Worm (Caenorhabditis elegans) whole organism, dauer: Measurements from ENCODE around the gene F13B12.6.

Experiments
- unc-62 ChIP-seq: sonication (generic microtip); optimal IDR thresholded peaks from 2 replicates; lab custom pipeline; 2017; ENCODE audit warnings: missing biosample characterization, missing genetic modification reagents, missing genetic modification characterization

Gene F13B12.6

DNA sequence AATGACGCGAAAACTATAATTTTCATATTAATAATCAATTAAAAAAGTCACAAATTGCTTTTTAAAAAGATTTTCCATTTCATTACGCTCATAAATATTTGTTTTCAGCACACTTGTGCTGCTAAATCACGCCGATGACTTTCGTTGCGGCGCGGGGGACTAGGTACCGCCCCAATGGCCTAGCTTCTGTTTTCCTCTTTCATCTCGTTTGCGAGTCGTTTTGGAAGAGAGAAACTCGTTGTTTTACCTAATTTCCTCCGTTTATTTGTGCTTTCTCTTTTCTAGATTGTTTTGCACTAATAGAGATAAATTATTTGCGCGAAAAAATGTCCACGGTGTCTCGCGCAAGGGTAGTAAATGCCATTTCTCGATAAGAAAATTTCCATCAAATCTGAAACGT lies 36.6 kb downstream of the F13B12.6 start:
- no peak for TF ChIP-seq unc-62 (GFP tag; lab: Kevin White, UChicago)

ce11 chrIV:10380626-10381025 lies 37.1 kb downstream of the F13B12.6 start:
- no peak for TF ChIP-seq unc-62 (GFP tag; lab: Kevin White, UChicago)

DNA sequence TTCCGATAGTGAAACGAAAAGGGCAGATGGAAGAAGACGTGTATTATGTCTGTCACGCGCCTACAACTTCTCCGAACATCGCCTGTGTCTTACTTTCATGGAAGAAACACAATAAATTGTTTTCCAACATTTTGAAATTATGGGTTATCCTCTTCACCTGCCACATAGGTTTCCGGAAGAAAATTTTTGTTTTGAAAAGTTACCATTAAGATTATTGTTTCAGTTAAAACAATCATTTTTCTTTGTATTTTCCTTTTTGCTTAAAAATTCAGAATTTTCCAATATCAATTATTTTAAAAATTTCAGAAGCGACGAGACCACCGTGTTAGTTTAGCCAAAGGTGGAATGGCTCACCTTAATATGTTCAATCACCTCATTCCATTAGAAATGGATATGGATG lies 43.1 kb downstream of the F13B12.6 start, which contains the start of gene mask-1:
Gene mask-1, plus strand, starts transcription at position 301 of the 400 bp plus-strand sequence.
- no peak for TF ChIP-seq unc-62 (GFP tag; lab: Kevin White, UChicago)

DNA sequence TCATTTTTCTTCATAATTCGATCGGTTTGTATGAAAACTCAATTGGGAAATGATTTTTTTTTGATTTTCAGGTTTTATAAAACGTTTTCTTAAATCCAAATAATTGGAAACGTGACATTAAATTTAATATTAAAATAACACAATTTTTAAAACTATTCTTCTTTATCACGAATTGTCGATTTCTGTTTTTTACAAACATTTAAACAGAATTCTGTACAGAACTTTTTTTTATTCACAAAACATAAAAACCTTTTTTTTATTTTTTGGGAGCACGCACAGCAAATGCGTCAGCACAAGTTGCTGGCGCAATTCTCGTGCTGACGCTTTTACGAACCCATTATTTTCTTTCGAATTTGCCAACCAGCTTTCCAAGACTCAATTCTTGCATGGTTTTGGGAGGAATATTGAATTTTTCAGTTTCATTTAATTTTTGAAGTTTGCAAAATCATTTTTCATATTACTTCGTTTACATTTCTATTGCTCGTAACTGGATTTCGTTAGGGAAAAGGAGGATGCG lies 43.9 kb downstream of the F13B12.6 start, which contains the start of gene mpz-5:
Gene mpz-5, minus strand, starts transcription at position 51 of the 517 bp plus-strand sequence.
- TF ChIP-seq unc-62 (GFP tag; lab: Kevin White, UChicago) = no peak

- no peak for TF ChIP-seq unc-62 (GFP tag; lab: Kevin White, UChicago)
These were observed 49.4 kb downstream of the F13B12.6 start, which contains the start of gene iars-1 for ce11 chrIV:10368326-10368725. TSS of gene iars-1 (plus strand) at chrIV:10368601.

- no peak for TF ChIP-seq unc-62 (GFP tag; lab: Kevin White, UChicago)
These were observed 49.9 kb downstream of the F13B12.6 start, which contains the start of gene pges-2 for ce11 chrIV:10367740-10368246. TSS of gene pges-2 (minus strand) at chrIV:10367790.

- no peak for TF ChIP-seq unc-62 (GFP tag; lab: Kevin White, UChicago)
These were observed 51.7 kb downstream of the F13B12.6 start, which contains the start of gene sir-2.1 for ce11 chrIV:10366018-10366417. TSS of gene sir-2.1 (minus strand) at chrIV:10366229.
